Fruit fly (Drosophila melanogaster): ENCODE measurements around the gene pic.

The pic gene

DNA sequence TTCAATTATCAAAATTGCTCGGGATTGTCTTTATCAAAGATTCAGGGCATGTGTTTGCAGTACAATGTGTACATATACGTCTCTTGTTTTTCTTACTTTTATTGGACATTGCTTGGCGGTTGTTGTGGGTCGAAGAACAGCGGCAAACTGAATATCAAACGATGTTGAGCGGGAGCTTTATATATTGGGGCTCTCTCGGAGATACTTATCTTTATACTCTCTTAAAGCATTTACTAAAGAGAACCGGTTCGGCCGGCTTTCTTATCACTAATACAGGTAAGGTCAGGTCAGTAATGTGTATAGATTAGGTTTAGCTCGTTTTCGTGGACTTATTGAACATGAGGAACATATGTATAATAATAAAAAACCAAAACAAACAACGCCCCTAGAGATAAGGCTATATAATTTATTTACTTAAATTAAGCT is 734 bp upstream of the pic start, which contains the start of gene CG7966 (continued):
- TF ChIP-seq nom (GFP tag; optimal IDR thresholded peaks at IDR 0.05) (peak; percentile 53), stc (GFP tag; IDR thresholded peaks at IDR 0.05) (no peak), BEAF-32 (GFP tag; optimal IDR thresholded peaks at IDR 0.05) (no peak), CG3407 (GFP tag; optimal IDR thresholded peaks at IDR 0.05) (no peak), GATAe (GFP tag; conservative IDR thresholded peaks at IDR 0.05) (peak; percentile 16; the same call in 1 of the 2 replicates), unpg (GFP tag; optimal IDR thresholded peaks at IDR 0.05) (no peak), otp (GFP tag; IDR thresholded peaks at IDR 0.05) (0 out of 3 replicates have a peak, but pooled peaks have one; percentile 41), CG15601 (tag; optimal IDR thresholded peaks at IDR 0.05) (no peak), Sin3A (optimal IDR thresholded peaks at IDR 0.05) (no peak), Hr78 (GFP tag; optimal IDR thresholded peaks at IDR 0.05) (peak in 1 of 2 experiments; percentile 99), salm (tag; optimal IDR thresholded peaks at IDR 0.05) (peak; percentile 10), Fer2 (tag; optimal IDR thresholded peaks at IDR 0.05) (no peak), Fer3 (tag; optimal IDR thresholded peaks at IDR 0.05) (no peak), nau (GFP tag; optimal IDR thresholded peaks at IDR 0.05) (no peak), ranshi (GFP tag; IDR thresholded peaks at IDR 0.05) (peak; percentile 25; the same call in 1 of the 2 replicates), schlank (tag; optimal IDR thresholded peaks at IDR 0.05) (no peak), CG11456 (GFP tag; IDR thresholded peaks at IDR 0.05) (0 out of 3 replicates have a peak, but pooled peaks have one; percentile 30), CG15696 (tag; optimal IDR thresholded peaks at IDR 0.05) (no peak), tap (tag; optimal IDR thresholded peaks at IDR 0.05) (peak; percentile 33), dmrt99B (tag; optimal IDR thresholded peaks at IDR 0.05) (no peak), jumu (GFP tag; optimal IDR thresholded peaks at IDR 0.05) (no peak), CG7372 (GFP tag; IDR thresholded peaks at IDR 0.05) (no peak)

DNA sequence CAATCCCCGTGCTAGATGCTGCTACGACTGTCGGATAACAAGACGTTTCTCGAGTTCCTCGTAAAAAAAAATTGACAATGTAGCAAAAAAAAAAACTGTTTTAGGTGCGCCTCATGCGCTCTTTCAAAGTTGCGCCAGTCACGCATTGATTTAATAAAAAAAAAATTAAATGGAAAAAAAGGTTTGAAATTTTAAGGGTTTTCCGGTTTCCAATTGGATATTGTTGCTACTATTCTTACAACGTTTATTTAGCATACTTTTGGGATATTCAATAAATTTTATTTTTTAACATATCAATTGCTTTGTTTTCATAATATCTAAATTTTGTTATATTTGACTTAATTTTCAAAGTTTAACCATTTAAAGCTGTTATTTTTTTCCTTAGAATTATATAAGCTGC is 4.5 kb downstream of the pic start:
- peak; percentile 7 to 92 for TF ChIP-seq insv (GFP tag; optimal IDR thresholded peaks at IDR 0.05)
- no peak for TF ChIP-seq luna (GFP tag; optimal IDR thresholded peaks at IDR 0.05)

DNA sequence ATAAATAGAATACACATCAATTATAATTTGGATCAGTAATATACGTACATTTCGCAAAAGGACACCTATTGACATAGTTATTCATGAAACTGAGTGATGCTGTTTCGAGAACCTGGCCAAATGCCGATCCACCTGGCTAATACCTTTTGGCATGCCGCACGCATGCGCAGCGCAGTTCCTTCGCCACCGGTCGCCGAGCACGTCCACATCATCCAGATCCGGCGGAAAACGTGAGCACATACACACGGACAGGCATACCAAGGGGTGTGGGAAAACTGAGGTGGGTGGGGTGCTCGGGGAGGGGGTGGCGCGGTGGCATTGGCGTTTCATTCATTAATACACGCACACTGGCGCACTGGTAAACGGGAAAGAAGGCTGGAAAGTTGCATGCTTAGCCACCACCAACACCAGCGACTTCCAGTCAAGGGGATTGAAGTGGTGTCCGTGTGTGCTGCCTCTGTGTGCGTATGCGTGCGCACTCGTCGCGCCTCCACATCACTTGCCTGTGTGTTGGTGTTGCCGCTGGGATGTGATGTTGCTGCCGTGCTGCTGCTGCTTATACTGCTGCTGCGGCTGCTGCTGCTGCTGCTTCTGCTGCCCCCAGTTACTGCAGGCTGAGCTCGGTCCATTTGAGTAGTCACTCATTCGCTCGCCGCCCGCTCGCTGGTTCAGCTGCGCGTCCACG is 5.2 kb downstream of the pic start, which contains the start of gene sim:
TSS of gene sim (plus strand) at position 635 of the 685 bp plus-strand sequence.
- 0 out of 4 replicates have a peak, but pooled peaks have one; percentile 21 for TF ChIP-seq Dll (GFP tag; IDR thresholded peaks at IDR 0.05; ENCODE audit: partially characterized antibody)
- TF ChIP-seq klu (GFP tag; IDR thresholded peaks at IDR 0.05): no peak
- TF ChIP-seq inv (GFP tag; IDR thresholded peaks at IDR 0.05; ENCODE audit: partially characterized antibody): no peak
- TF ChIP-seq ewg (GFP tag; optimal IDR thresholded peaks at IDR 0.05): peak; percentile 83
- peak; percentile 59; the same call in 1 of the 2 replicates for TF ChIP-seq sim (GFP tag; IDR thresholded peaks at IDR 0.05)
- peak; percentile 72; the same call in 2 of the 3 replicates for TF ChIP-seq z (GFP tag; IDR thresholded peaks at IDR 0.05)
- 0 out of 2 replicates have a peak, but pooled peaks have one; percentile 21 for TF ChIP-seq CG9932 (GFP tag; IDR thresholded peaks at IDR 0.05)
- 0 out of 2 replicates have a peak, but pooled peaks have one; percentile 29 for TF ChIP-seq rib (GFP tag; IDR thresholded peaks at IDR 0.05)
- 0 out of 2 replicates have a peak, but pooled peaks have one; percentile 24 for TF ChIP-seq CG17328 (GFP tag; IDR thresholded peaks at IDR 0.05)
- no peak for TF ChIP-seq CG11247 (GFP tag; IDR thresholded peaks at IDR 0.05)
- TF ChIP-seq Nf-YC (tag; optimal IDR thresholded peaks at IDR 0.05): peak; percentile 95
- TF ChIP-seq knrl (GFP tag; IDR thresholded peaks at IDR 0.05; ENCODE audit: partially characterized antibody): 0 out of 3 replicates have a peak, but pooled peaks have one; percentile 25
- TF ChIP-seq CG15514 (GFP tag; optimal IDR thresholded peaks at IDR 0.05): no peak
- peak; percentile 73 for TF ChIP-seq crol (GFP tag; IDR thresholded peaks at IDR 0.05)
- TF ChIP-seq org-1 (GFP tag; optimal IDR thresholded peaks at IDR 0.05): no peak
- TF ChIP-seq Opbp (GFP tag; IDR thresholded peaks at IDR 0.05; ENCODE audit: partially characterized antibody): 0 out of 3 replicates have a peak, but pooled peaks have one; percentile 31
- 0 out of 3 replicates have a peak, but pooled peaks have one; percentile 12 for TF ChIP-seq sr (GFP tag; IDR thresholded peaks at IDR 0.05)
- no peak for TF ChIP-seq Oli (tag; optimal IDR thresholded peaks at IDR 0.05)
- peak; percentile 16 for TF ChIP-seq kni (GFP tag; optimal IDR thresholded peaks at IDR 0.05)
- peak; percentile 43 for TF ChIP-seq Jarid2 (GFP tag; optimal IDR thresholded peaks at IDR 0.05)
- TF ChIP-seq cad (GFP tag; optimal IDR thresholded peaks at IDR 0.05): no peak
- TF ChIP-seq CG34422 (GFP tag; IDR thresholded peaks at IDR 0.05): no peak
- 0 out of 2 replicates have a peak, but pooled peaks have one; percentile 21 for TF ChIP-seq CG6272 (GFP tag; IDR thresholded peaks at IDR 0.05)

Data from whole organism, embryonic.